Fruit fly (Drosophila melanogaster): Measurements from ENCODE around the gene Acbp2.

Acbp2 gene

dm6 chr3L:7125289-7125955 lies 6.2 kb upstream of the Acbp2 start, which contains the start of the genes msl-3 and BBS1 (continued):
- TF ChIP-seq CG10267 (tag; optimal IDR thresholded peaks at IDR 0.05) (no peak), nerfin-2 (GFP tag; IDR thresholded peaks at IDR 0.05; ENCODE audit: partially characterized antibody) (no peak), Ets65A (GFP tag) (no peak), zen2 (GFP tag; IDR thresholded peaks at IDR 0.05; ENCODE audit: partially characterized antibody) (peak; percentile 22; the same call in 1 of the 3 replicates), toy (GFP tag; IDR thresholded peaks at IDR 0.05) (no peak), Ravus (GFP tag; IDR thresholded peaks at IDR 0.05) (no peak), vnd (GFP tag; IDR thresholded peaks at IDR 0.05; ENCODE audit: partially characterized antibody) (peak; percentile 40; the same call in 1 of the 3 replicates), slp2 (GFP tag; optimal IDR thresholded peaks at IDR 0.05) (no peak), CG18619 (GFP tag; optimal IDR thresholded peaks at IDR 0.05) (no peak), slbo (GFP tag; IDR thresholded peaks at IDR 0.05) (no peak), btn (GFP tag; optimal IDR thresholded peaks at IDR 0.05) (no peak), sim (GFP tag; IDR thresholded peaks at IDR 0.05) (no peak), Awh (GFP tag; IDR thresholded peaks at IDR 0.05) (no peak), CG7745 (tag; optimal IDR thresholded peaks at IDR 0.05) (no peak), Usf (GFP tag; optimal IDR thresholded peaks at IDR 0.05) (no peak), sob (GFP tag; IDR thresholded peaks at IDR 0.05) (peak; percentile 33; the same call in 1 of the 2 replicates), rib (GFP tag; IDR thresholded peaks at IDR 0.05) (no peak), ems (GFP tag; optimal IDR thresholded peaks at IDR 0.05) (no peak), disco-r (GFP tag; optimal IDR thresholded peaks at IDR 0.05) (no peak), lilli (GFP tag; optimal IDR thresholded peaks at IDR 0.05) (no peak), HmgD (GFP tag; optimal IDR thresholded peaks at IDR 0.05) (no peak), CG12391 (tag; optimal IDR thresholded peaks at IDR 0.05) (no peak), CG12236 (GFP tag; optimal IDR thresholded peaks at IDR 0.05) (no peak), CTCF (GFP tag; optimal IDR thresholded peaks at IDR 0.05) (peak; percentile 4), CG10462 (GFP tag; optimal IDR thresholded peaks at IDR 0.05) (no peak), unpg (GFP tag; optimal IDR thresholded peaks at IDR 0.05) (no peak), gsb (GFP tag; IDR thresholded peaks at IDR 0.05) (no peak), tna (GFP tag; IDR thresholded peaks at IDR 0.05; ENCODE audit: partially characterized antibody) (peak; percentile 54), CG10209 (GFP tag; optimal IDR thresholded peaks at IDR 0.05) (no peak), nmo (GFP tag; optimal IDR thresholded peaks at IDR 0.05) (peak; percentile 55), trem (tag; optimal IDR thresholded peaks at IDR 0.05) (peak; percentile 76), yki (optimal IDR thresholded peaks at IDR 0.05) (no peak), CG3838 (GFP tag; optimal IDR thresholded peaks at IDR 0.05) (no peak), mld (GFP tag; IDR thresholded peaks at IDR 0.05; ENCODE audit: partially characterized antibody) (0 out of 3 replicates have a peak, but pooled peaks have one; percentile 11), CG10543 (GFP tag; optimal IDR thresholded peaks at IDR 0.05) (no peak), HHEX (GFP tag; optimal IDR thresholded peaks at IDR 0.05) (no peak), Fer1 (GFP tag; optimal IDR thresholded peaks at IDR 0.05) (peak; percentile 33), CG10147 (GFP tag; optimal IDR thresholded peaks at IDR 0.05) (no peak), luna (GFP tag; optimal IDR thresholded peaks at IDR 0.05) (no peak), esg (GFP tag; conservative IDR thresholded peaks at IDR 0.05) (no peak), CG9609 (GFP tag; optimal IDR thresholded peaks at IDR 0.05) (no peak), CG11723 (GFP tag; optimal IDR thresholded peaks at IDR 0.05) (no peak), sna (GFP tag; IDR thresholded peaks at IDR 0.05; ENCODE audit: partially characterized antibody) (peak; percentile 29; the same call in 1 of the 2 replicates), CG5180 (GFP tag; optimal IDR thresholded peaks at IDR 0.05) (no peak), CG11398 (GFP tag; optimal IDR thresholded peaks at IDR 0.05) (no peak), CG17359 (tag; optimal IDR thresholded peaks at IDR 0.05) (no peak), CG15514 (GFP tag; optimal IDR thresholded peaks at IDR 0.05) (peak; percentile 76), CG5953 (GFP tag; IDR thresholded peaks at IDR 0.05) (no peak), tin (GFP tag; optimal IDR thresholded peaks at IDR 0.05) (no peak), Taf1 (GFP tag; IDR thresholded peaks at IDR 0.05) (no peak), bbx (GFP tag; IDR thresholded peaks at IDR 0.05; ENCODE audit: partially characterized antibody) (peak; percentile 66; the same call in 1 of the 2 replicates)
